Fruit fly (Drosophila melanogaster): ENCODE results near the gene f.

f gene

DNA sequence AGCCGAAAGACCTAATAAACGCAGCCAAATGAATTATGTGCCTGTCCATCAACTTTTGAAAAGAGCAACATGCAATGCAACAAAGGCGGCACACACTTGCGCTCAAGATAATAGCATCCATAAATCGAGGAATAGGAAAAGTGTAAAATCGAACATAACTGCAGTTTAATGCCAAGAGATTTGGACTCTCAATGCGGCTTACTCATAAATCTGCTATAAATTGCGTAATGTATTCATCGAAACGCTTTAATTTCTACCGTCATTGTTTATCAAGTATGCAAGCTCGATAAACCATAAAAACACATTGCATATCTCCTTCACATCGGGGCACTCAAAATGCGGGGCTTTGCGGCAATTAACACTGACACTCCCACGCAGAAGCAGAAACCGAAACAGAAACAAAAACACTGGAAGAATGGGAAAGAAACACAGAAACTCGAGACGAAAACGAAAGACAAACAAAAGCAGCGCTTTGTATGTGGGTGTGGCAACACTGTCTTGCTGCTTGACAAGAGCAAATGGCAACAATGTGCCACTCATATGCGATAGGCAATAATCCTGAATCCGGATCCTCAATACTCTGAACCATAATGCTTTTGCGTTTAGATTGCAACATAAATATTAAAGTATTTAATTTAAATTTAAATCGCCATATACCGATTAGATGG lies 65.3 kb downstream of the f start (continued):
- peak; percentile 51 for TF ChIP-seq Oli (tag; optimal IDR thresholded peaks at IDR 0.05)
- peak; percentile 55 for TF ChIP-seq gem (tag; optimal IDR thresholded peaks at IDR 0.05)
- peak; percentile 14 for TF ChIP-seq CG7839 (tag; optimal IDR thresholded peaks at IDR 0.05)
- no peak for TF ChIP-seq jumu (GFP tag; optimal IDR thresholded peaks at IDR 0.05)
- no peak for TF ChIP-seq CG9817 (tag; optimal IDR thresholded peaks at IDR 0.05)
- TF ChIP-seq CG30431 (GFP tag; optimal IDR thresholded peaks at IDR 0.05), result no peak
- peak; percentile 72 for TF ChIP-seq Drgx (GFP tag; IDR thresholded peaks at IDR 0.05)
- no peak for TF ChIP-seq fd64A (GFP tag; optimal IDR thresholded peaks at IDR 0.05)
- TF ChIP-seq pum (GFP tag; optimal IDR thresholded peaks at IDR 0.05), result no peak
- no peak for TF ChIP-seq CG31224 (GFP tag; IDR thresholded peaks at IDR 0.05)
- TF ChIP-seq Poxn (GFP tag; IDR thresholded peaks at IDR 0.05), result no peak
- peak; percentile 43 for TF ChIP-seq CG11504 (tag; optimal IDR thresholded peaks at IDR 0.05)
- TF ChIP-seq btn (GFP tag; optimal IDR thresholded peaks at IDR 0.05), result no peak
- peak; percentile 15; the same call in 1 of the 3 replicates for TF ChIP-seq croc (GFP tag; conservative IDR thresholded peaks at IDR 0.05)
- no peak for TF ChIP-seq gt (GFP tag; IDR thresholded peaks at IDR 0.05)
- peak; percentile 77 for TF ChIP-seq CG14710 (tag; optimal IDR thresholded peaks at IDR 0.05)
- no peak for TF ChIP-seq pho (GFP tag; optimal IDR thresholded peaks at IDR 0.05)
- no peak for TF ChIP-seq Lhr (GFP tag; optimal IDR thresholded peaks at IDR 0.05)
- TF ChIP-seq CG4707 (GFP tag; optimal IDR thresholded peaks at IDR 0.05), result no peak
- TF ChIP-seq CG11398 (GFP tag; optimal IDR thresholded peaks at IDR 0.05), result no peak
- no peak for TF ChIP-seq CG10462 (GFP tag; optimal IDR thresholded peaks at IDR 0.05)
- no peak for TF ChIP-seq CG8924 (tag; optimal IDR thresholded peaks at IDR 0.05)
- TF ChIP-seq CG1647 (GFP tag; optimal IDR thresholded peaks at IDR 0.05), result no peak
- no peak for TF ChIP-seq CG6654 (GFP tag; optimal IDR thresholded peaks at IDR 0.05)
- TF ChIP-seq CG4820 (GFP tag; optimal IDR thresholded peaks at IDR 0.05), result no peak
- TF ChIP-seq cad (GFP tag; optimal IDR thresholded peaks at IDR 0.05), result no peak
- peak; percentile 70 for TF ChIP-seq CG11696 (GFP tag; IDR thresholded peaks at IDR 0.05)
- TF ChIP-seq ash1 (GFP tag; optimal IDR thresholded peaks at IDR 0.05), result no peak
- TF ChIP-seq CG2712 (tag; optimal IDR thresholded peaks at IDR 0.05), result peak; percentile 9
- TF ChIP-seq lbe (GFP tag; optimal IDR thresholded peaks at IDR 0.05), result no peak
- no peak for TF ChIP-seq CG12299 (tag; optimal IDR thresholded peaks at IDR 0.05)
- TF ChIP-seq tin (GFP tag; optimal IDR thresholded peaks at IDR 0.05), result no peak
- TF ChIP-seq CG10321 (GFP tag; IDR thresholded peaks at IDR 0.05), result no peak
- TF ChIP-seq bcd (GFP tag; optimal IDR thresholded peaks at IDR 0.05), result no peak
- TF ChIP-seq dmrt99B (tag; optimal IDR thresholded peaks at IDR 0.05), result peak; percentile 52
- no peak for TF ChIP-seq CG17612 (GFP tag; IDR thresholded peaks at IDR 0.05)
- TF ChIP-seq Sox102F (GFP tag; optimal IDR thresholded peaks at IDR 0.05), result peak; percentile 69
- TF ChIP-seq CG17568 (GFP tag; optimal IDR thresholded peaks at IDR 0.05), result no peak
- no peak for TF ChIP-seq Jarid2 (GFP tag; optimal IDR thresholded peaks at IDR 0.05)
- TF ChIP-seq ac (GFP tag; optimal IDR thresholded peaks at IDR 0.05), result no peak
- TF ChIP-seq luna (GFP tag; optimal IDR thresholded peaks at IDR 0.05), result no peak
- peak; percentile 20 for TF ChIP-seq tio (GFP tag; optimal IDR thresholded peaks at IDR 0.05)
- no peak for TF ChIP-seq CrebB (tag; optimal IDR thresholded peaks at IDR 0.05)
- peak; percentile 72 for TF ChIP-seq Med (GFP tag)
- TF ChIP-seq Opbp (GFP tag; IDR thresholded peaks at IDR 0.05; ENCODE audit: partially characterized antibody), result no peak
- no peak for TF ChIP-seq D19A (tag; optimal IDR thresholded peaks at IDR 0.05)
- no peak for TF ChIP-seq CG9932 (GFP tag; IDR thresholded peaks at IDR 0.05)
- no peak for TF ChIP-seq CG1832 (GFP tag; optimal IDR thresholded peaks at IDR 0.05)
- TF ChIP-seq nerfin-2 (GFP tag; IDR thresholded peaks at IDR 0.05; ENCODE audit: partially characterized antibody), result no peak
- TF ChIP-seq CG7928 (GFP tag; optimal IDR thresholded peaks at IDR 0.05), result no peak
- TF ChIP-seq NFAT (GFP tag; IDR thresholded peaks at IDR 0.05), result no peak

All from whole organism, embryonic.